Fruit fly (Drosophila melanogaster) whole organism: Measurements from ENCODE around the gene CG4849.
"Not testable (repeated sequence)": the region's sequence is repeated elsewhere in the genome, so short reads cannot be mapped to it uniquely, and the experiment has no call there.

Experiments used
- CG8478 ChIP-seq: fragments of >200 bp; optimal IDR thresholded peaks from 2 replicates; lab custom pipeline; 2018; ENCODE audit warnings: inconsistent platforms
- Dll ChIP-seq: fragments of >200 bp; optimal IDR thresholded peaks from 2 replicates; lab custom pipeline; 2017
- EcR ChIP-seq, 2 experiments: fragments of >200 bp; optimal IDR thresholded peaks; 2 replicates each; lab custom pipeline; 2017; ENCODE audit warnings: missing biosample characterization in 2 of 2, missing genetic modification characterization in 2 of 2, missing genetic modification reagents in 2 of 2
- pan ChIP-seq: fragments of >200 bp; optimal IDR thresholded peaks from 2 replicates; lab custom pipeline; 2017
- psq ChIP-seq: fragments of >200 bp; optimal IDR thresholded peaks from 2 replicates; lab custom pipeline; 2017
- usp ChIP-seq: fragments of >200 bp; optimal IDR thresholded peaks from 2 replicates; lab custom pipeline; 2017; ENCODE audit warnings: missing biosample characterization, missing genetic modification characterization, mixed read lengths

Gene CG4849

DNA sequence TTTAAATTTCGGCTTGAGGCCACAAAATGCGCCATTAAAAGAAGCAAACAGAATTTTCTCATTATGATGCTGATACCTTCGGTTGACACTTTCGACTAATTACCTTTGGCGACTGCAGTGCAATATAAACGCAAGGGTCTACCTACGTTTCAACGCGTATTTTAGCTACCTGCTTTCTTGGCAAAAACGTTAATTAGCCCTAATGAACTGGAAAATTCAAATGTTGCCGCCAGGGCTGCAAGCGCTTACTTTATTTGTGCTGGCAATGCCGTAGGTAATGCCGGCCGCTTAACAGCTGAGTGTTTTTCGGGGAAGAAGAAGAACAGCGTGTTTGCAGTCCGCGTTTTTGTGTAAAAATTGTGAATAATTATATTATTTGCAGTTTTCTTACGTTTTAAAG, at the start of gene CG4849, which contains the start of gene CG31131:
TSS of gene CG4849 (plus strand) at position 297 of the 400 bp plus-strand sequence.
TSS of gene CG31131 (minus strand) at position 101 of the 400 bp plus-strand sequence.
- TF ChIP-seq psq, CG8478, Dll (lab: Kevin White, UChicago): not testable (repeated sequence)

DNA sequence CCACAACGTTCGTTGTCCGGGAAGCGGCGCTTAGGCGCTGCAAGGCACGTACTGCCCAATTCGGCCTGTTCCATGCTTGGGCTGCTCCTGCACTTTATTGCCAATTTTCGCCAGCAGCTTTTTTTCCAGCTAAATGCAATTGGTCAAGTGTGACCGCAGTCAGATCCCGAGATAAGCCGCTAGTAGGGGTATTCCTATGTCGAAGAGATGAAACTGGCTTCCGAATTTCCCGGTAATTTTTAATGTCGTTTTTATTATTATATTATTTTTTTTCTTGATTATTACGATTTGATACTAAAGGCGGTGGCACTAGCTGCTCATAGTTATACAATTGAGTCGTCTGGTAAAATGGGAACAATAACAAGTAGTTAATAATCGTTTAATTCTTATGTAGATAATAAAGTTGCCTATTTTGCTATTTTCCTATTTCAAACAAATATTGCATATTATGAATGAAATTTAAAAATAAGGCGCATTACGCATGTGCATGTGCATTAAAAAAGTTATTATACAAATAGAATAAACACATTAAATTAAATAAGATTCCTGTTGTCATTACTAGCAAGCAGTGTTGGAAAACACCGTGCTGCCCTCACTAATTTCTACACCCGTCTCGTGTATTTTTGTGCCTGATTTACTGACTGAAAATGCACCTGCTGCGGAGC, 46.7 kb upstream of the CG4849 start, which contains the start of the genes CG5003 and mRpS22:
TSS of gene CG5003 (minus strand) at position 162 of the 665 bp plus-strand sequence.
TSS of gene mRpS22 (plus strand) at position 554 of the 665 bp plus-strand sequence.
- TF ChIP-seq EcR (GFP tag; optimal IDR thresholded peaks at IDR 0.05; lab: Kevin White, UChicago) = no peak

DNA sequence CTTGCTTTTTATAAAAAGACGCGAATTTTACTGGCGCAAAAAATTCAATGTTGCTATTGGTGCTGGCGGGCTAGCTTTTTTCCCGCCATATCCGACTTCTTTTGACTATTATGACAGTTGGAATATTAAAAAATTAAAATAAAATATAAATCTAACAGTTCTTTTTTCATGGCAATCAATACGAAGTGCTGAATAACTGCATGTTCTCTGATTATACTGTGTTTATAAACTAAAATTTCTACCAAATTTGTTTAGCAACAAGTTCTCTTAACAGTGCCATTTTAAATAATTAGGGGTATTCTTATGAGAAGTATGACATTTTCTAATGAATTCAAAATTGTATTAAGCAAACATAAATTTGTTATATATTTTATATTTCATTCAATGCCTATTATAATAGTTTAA, 43.8 kb upstream of the CG4849 start, which contains the start of gene Boh1:
TSS of gene Boh1 (minus strand) at position 76 of the 405 bp plus-strand sequence.
- no peak for TF ChIP-seq CG8478 (lab: Kevin White, UChicago)
- TF ChIP-seq usp (GFP tag; lab: Kevin White, UChicago) = no peak
- no peak for TF ChIP-seq pan (lab: Kevin White, UChicago)
- no peak for TF ChIP-seq EcR (GFP tag; optimal IDR thresholded peaks at IDR 0.05; lab: Kevin White, UChicago)
- no peak for TF ChIP-seq psq (lab: Kevin White, UChicago)
- no peak for TF ChIP-seq Dll (lab: Kevin White, UChicago)

DNA sequence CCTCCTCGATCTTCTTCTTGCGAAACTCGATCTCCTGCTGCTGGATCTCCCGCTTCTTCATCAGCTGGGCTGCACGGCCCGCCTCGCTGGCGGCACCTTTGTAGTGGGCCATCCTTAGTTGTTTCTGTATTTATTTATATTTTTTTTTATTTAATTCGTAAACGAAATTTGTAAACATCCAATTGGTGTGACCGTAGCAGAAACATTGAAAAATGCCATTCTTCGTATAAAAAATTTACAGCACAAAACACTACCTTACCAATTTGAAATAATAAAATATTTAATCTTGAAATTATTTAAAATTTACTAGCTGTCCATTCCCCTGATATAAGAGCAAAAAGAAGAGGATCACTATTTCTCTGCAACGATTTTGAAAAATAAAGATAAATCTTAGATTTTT, 42.3 kb upstream of the CG4849 start, which contains the start of gene CG12259:
TSS of gene CG12259 (minus strand) at position 207 of the 400 bp plus-strand sequence.
- TF ChIP-seq CG8478 (lab: Kevin White, UChicago) (no peak), EcR (GFP tag; optimal IDR thresholded peaks at IDR 0.05; lab: Kevin White, UChicago) (no peak), Dll (lab: Kevin White, UChicago) (no peak), usp (GFP tag; lab: Kevin White, UChicago) (no peak), psq (lab: Kevin White, UChicago) (no peak), pan (lab: Kevin White, UChicago) (no peak)

DNA sequence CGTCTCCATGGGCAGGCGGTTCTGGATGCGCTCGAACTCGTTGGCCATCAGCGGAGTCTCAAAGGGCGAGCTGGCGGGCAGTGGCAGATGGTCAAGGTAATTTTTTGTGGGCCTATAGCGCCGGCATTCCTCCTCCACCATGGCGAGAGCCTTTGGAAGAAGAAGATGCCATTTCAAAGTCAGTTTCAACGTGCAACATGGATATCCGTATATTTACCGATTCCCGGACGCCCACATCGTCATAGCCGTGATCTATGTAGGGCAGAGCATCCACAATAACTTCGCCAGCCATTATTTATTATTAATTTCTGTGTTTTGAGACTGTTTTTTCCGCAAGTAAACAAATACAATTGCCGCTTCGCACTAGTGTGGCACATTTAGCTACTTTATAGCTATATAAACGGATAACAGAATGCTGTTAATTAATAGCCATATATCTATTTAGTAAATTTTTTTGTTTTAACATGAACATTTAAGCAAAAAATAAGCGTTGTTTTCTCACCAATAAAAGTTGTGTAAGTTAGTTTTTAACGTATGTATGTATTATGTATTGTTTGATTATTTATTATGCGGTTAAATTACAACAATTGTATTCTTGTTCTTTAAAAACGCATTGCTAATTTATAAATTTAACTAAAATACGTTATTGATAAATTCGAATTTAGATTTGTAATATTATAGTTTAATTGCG, 41.1 kb upstream of the CG4849 start, which contains the start of gene BCAS2:
TSS of gene BCAS2 (minus strand) at position 375 of the 691 bp plus-strand sequence.
- TF ChIP-seq CG8478 (lab: Kevin White, UChicago) (no peak), pan (lab: Kevin White, UChicago) (no peak), usp (GFP tag; lab: Kevin White, UChicago) (no peak), EcR (GFP tag; optimal IDR thresholded peaks at IDR 0.05; lab: Kevin White, UChicago) (no peak), Dll (lab: Kevin White, UChicago) (no peak), psq (lab: Kevin White, UChicago) (no peak)

DNA sequence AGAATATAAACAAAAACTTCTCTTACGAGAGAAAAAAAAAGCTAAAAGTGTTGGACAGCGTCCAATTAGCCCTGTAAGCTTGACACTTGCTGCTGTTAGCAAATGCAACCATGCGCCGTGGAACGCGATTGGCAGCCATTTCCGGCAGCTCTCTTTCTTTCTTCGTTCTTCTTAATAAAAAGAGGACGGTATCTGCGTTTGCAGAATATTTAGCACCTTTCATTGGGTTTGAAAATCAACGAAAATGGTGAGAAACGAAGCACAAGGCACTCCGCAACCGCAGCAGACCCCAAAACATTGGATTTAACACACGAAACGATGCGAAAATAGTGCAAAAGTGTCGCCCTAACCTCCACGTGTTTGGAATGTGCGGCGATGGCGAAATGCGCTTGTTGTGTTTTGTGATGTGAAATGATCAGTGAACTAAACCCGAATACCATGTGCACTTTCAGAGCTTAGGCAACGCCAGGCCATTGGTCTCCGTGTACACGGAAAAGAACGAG, 40.5 kb upstream of the CG4849 start, which contains the start of gene RpL4:
TSS of gene RpL4 (plus strand) at position 149 of the 503 bp plus-strand sequence.
- no peak for TF ChIP-seq psq (lab: Kevin White, UChicago)
- no peak for TF ChIP-seq Dll (lab: Kevin White, UChicago)
- TF ChIP-seq usp (GFP tag; lab: Kevin White, UChicago) = no peak
- no peak for TF ChIP-seq EcR (GFP tag; optimal IDR thresholded peaks at IDR 0.05; lab: Kevin White, UChicago)
- TF ChIP-seq CG8478 (lab: Kevin White, UChicago) = no peak
- TF ChIP-seq pan (lab: Kevin White, UChicago) = no peak

DNA sequence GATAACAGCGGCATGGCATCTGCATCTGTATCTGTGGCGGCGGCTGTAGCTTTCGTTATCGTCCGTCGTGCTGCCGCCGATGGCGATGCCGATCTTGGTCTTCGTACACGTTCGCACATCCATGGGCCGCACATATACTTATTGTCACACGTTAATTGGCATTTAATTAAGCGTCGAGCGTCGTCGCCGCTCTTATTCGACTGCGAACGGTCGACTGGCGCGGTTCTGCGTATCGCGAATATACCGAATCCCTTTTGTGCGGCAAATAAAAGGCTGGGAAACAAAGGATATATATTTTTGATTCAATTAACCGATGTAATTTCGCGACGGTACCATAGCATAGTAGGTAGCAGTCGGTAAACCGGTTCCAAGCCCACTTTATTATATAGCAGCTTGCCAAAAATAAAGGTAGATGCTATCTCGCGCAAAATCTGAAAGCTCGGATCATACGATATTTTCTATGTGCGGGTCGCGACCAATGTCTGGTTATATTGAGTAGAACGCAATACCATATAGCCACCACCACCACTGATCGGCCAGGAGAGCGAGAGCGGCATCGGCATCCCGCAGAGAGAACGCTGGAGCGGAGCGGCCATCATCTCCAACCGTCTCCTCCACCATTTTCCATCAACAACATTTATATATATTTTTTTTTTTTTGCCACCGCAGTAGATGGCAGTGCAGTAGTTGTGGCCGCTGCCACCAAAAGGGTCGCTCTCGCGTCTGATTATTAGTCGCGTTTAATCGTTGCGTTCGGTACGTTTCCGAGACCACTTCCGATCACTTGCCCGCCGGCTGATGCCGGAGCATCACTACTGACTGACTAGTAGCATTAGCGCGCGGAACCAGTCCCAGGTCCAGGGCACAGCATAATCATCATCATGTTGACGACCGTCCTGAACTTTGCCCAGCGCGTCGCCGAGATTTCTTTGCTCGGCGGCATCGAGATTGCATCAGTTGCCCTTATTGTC, 37.9 kb upstream of the CG4849 start, which contains the start of gene mino:
TSS of gene mino (plus strand) at position 192 of the 971 bp plus-strand sequence.
- TF ChIP-seq usp (GFP tag; lab: Kevin White, UChicago) = no peak
- peak; percentile 28 for TF ChIP-seq Dll (lab: Kevin White, UChicago)
- TF ChIP-seq psq (lab: Kevin White, UChicago) = no peak
- no peak for TF ChIP-seq CG8478 (lab: Kevin White, UChicago)

DNA sequence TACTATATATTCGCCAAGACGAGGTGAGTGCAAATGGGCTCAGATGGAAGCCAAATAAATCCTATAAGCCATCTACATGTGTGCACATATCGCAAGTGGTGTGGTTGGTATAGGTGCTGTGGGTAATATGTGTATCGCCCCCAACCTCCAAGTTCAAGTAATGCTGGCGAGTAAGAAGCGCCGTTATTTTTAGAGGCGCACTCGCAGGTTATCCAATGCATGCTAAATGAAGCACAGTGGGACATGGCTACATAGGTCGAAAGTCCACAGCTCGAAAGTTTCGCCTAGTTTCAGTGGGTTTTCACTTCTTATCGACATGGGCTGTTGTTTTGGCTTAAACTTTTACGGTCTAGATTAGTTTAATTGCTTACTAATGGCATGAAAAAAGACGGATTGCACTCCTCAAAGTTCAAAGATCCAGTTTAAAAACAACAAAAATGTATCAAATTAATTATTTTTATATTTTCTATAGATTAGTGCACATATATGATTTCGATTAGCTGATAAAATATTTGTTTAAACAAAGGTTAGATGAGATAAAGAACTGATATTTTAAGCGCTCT, 37.2 kb upstream of the CG4849 start:
- no peak for TF ChIP-seq EcR (GFP tag; optimal IDR thresholded peaks at IDR 0.05; lab: Kevin White, UChicago)
- TF ChIP-seq psq (lab: Kevin White, UChicago) = no peak
- no peak for TF ChIP-seq CG8478 (lab: Kevin White, UChicago)
- TF ChIP-seq Dll (lab: Kevin White, UChicago) = no peak
- TF ChIP-seq usp (GFP tag; lab: Kevin White, UChicago) = no peak
- TF ChIP-seq pan (lab: Kevin White, UChicago) = no peak

DNA sequence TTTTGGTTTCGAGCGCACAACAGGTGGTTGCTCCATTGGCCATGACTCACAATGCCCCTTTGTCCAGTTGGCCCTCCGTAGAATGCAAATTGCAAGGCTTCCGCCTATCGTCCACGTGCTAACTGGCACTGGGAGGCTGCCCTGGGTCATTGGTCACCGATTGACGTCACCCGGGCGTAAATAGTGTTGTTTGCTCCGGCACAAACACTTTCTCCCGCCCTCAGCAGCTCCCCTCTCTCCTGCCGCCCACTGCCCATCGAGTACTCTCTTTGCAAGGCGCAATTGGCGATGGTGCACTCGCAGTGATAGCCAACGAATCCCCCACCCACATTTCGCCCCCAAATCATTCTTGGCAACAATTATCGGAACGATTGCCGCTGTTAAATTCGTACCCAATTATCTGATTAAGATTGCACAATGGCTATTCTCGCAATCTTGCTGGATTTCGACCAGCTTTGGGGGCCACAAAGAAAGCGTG, 36.4 kb upstream of the CG4849 start:
- TF ChIP-seq Dll (lab: Kevin White, UChicago) (no peak), pan (lab: Kevin White, UChicago) (no peak), CG8478 (lab: Kevin White, UChicago) (no peak), EcR (GFP tag; optimal IDR thresholded peaks at IDR 0.05; lab: Kevin White, UChicago) (no peak), psq (lab: Kevin White, UChicago) (no peak), usp (GFP tag; lab: Kevin White, UChicago) (no peak)

DNA sequence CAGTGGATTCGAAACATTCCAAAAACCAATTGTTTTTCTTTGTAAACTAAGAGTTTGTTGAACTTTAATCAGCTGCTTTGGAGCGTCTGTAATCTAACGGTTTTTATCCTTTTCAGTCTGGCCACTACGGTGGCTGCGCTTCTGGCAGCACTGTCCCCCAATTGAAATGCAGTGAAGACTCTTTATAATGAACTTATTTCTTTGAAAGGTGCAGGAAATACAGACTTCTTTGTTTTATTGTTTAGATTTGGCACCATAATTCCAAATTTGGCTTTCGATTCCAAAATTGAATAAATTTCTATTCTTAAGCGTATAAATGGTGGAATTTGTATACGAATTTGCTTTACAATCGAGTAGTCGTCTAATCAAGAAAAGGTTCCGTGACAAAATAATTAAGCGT, 35.1 kb upstream of the CG4849 start, which contains the start of gene nenya:
TSS of gene nenya (minus strand) at position 35 of the 400 bp plus-strand sequence.
- TF ChIP-seq Dll (lab: Kevin White, UChicago) (no peak), EcR (GFP tag; optimal IDR thresholded peaks at IDR 0.05; lab: Kevin White, UChicago) (no peak), usp (GFP tag; lab: Kevin White, UChicago) (no peak), CG8478 (lab: Kevin White, UChicago) (no peak), pan (lab: Kevin White, UChicago) (no peak), psq (lab: Kevin White, UChicago) (no peak)
